1 fruit fly cellular context compared by ENCODE assay signal in the genomic region with DNA sequence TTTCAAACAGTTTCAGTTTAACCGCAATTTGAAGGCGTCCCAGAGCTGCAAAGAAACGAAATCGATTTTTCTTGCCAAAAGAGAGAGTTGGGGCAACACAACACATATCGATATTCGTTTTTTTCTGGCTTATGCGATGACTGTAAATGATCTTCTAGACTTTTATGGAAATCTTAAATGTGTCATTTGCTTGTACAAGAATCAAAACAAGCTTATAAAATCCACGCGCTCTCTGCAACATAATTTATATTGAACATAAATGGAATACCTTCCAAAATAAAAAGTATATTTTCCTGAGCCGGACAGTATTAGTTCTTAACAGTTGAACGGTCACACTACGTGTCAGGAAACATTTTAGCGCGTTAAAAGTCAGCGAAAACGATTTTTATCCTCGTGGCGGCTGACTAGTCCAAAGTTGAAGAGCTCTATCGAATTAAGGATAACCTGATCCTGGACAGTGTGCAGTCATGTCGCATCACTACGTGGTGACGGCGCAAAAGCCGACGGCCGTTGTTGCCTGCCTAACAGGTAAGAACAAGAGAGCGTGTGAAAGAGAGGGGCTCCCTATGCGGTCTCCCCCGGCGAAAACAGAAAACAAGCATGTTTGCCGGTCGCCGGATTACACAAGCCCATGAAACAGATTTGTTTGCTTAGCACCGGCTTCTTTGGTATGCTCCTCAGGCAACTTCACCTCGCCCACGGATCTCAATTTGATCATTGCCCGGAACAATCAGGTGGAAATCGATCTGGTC.
TF ChIP-seq lines count a peak whose summit lies in the region.

A gene (plus strand): TSS at position 304 of the 752 bp plus-strand sequence.

TF ChIP-seq in whole organism, embryonic, 481 proteins besides CTCF, POLR2A, EP300 and RAD21 (continued from another document and continues in another):
- TF ChIP-seq Trl (optimal IDR thresholded peaks at IDR 0.05; lab: Kevin White, UChicago) (peak; percentile 21 to 46), Trl (GFP tag; optimal IDR thresholded peaks at IDR 0.05; lab: Kevin White, UChicago) (peak; percentile 30), mam (GFP tag; optimal IDR thresholded peaks at IDR 0.05; lab: Kevin White, UChicago) (peak; percentile 6), CG14860 (GFP tag; IDR thresholded peaks at IDR 0.05; lab: Robert Waterston, UW; ENCODE audit: partially characterized antibody) (peak; percentile 84), sisA (GFP tag; IDR thresholded peaks at IDR 0.05; lab: Robert Waterston, UW) (no peak), ken (GFP tag; IDR thresholded peaks at IDR 0.05; lab: Robert Waterston, UW) (no peak), CG1603 (tag; optimal IDR thresholded peaks at IDR 0.05; lab: Kevin White, UChicago) (no peak), Med (GFP tag; lab: Kevin White, UChicago) (peak; percentile 76), nmo (GFP tag; optimal IDR thresholded peaks at IDR 0.05; lab: Kevin White, UChicago) (peak; percentile 58), CG17912 (GFP tag; optimal IDR thresholded peaks at IDR 0.05; lab: Kevin White, UChicago) (no peak), CG2120 (GFP tag; optimal IDR thresholded peaks at IDR 0.05; lab: Kevin White, UChicago) (peak; percentile 18), Meics (GFP tag; optimal IDR thresholded peaks at IDR 0.05; lab: Kevin White, UChicago) (no peak), CG9797 (GFP tag; optimal IDR thresholded peaks at IDR 0.05; lab: Kevin White, UChicago) (peak; percentile 87), dmrt11E (tag; optimal IDR thresholded peaks at IDR 0.05; lab: Kevin White, UChicago) (peak; percentile 11), Pdp1 (GFP tag; optimal IDR thresholded peaks at IDR 0.05; lab: Kevin White, UChicago) (peak in 1 of 2 experiments; percentile 89), zen2 (GFP tag; IDR thresholded peaks at IDR 0.05; lab: Robert Waterston, UW; ENCODE audit: partially characterized antibody) (peak; percentile 33; the same call in 1 of the 3 replicates), Nf-YC (tag; optimal IDR thresholded peaks at IDR 0.05; lab: Kevin White, UChicago) (no peak), inv (GFP tag; IDR thresholded peaks at IDR 0.05; lab: Robert Waterston, UW; ENCODE audit: partially characterized antibody) (peak; percentile 65), CG3847 (GFP tag; IDR thresholded peaks at IDR 0.05; lab: Robert Waterston, UW) (peak; percentile 25; the same call in 1 of the 2 replicates), CG4617 (GFP tag; optimal IDR thresholded peaks at IDR 0.05; lab: Kevin White, UChicago; ENCODE audit: borderline replicate concordance) (peak; percentile 36), phol (tag; optimal IDR thresholded peaks at IDR 0.05; lab: Kevin White, UChicago) (peak; percentile 56), CG12104 (GFP tag; optimal IDR thresholded peaks at IDR 0.05; lab: Kevin White, UChicago) (no peak), tll (GFP tag; optimal IDR thresholded peaks at IDR 0.05; lab: Kevin White, UChicago) (peak; percentile 64 to 67), vnd (GFP tag; IDR thresholded peaks at IDR 0.05; lab: Robert Waterston, UW; ENCODE audit: partially characterized antibody) (peak; percentile 70), al (GFP tag; IDR thresholded peaks at IDR 0.05; lab: Robert Waterston, UW) (no peak), danr (GFP tag; IDR thresholded peaks at IDR 0.05; lab: Robert Waterston, UW) (no peak), CG12942 (GFP tag; optimal IDR thresholded peaks at IDR 0.05; lab: Kevin White, UChicago) (no peak), Lhr (GFP tag; optimal IDR thresholded peaks at IDR 0.05; lab: Kevin White, UChicago) (peak; percentile 50), Awh (GFP tag; IDR thresholded peaks at IDR 0.05; lab: Robert Waterston, UW) (no peak), Bgb (GFP tag; IDR thresholded peaks at IDR 0.05; lab: Robert Waterston, UW; ENCODE audit: partially characterized antibody) (peak; percentile 75), Dbx (GFP tag; IDR thresholded peaks at IDR 0.05; lab: Robert Waterston, UW) (no peak), CG11456 (GFP tag; IDR thresholded peaks at IDR 0.05; lab: Robert Waterston, UW) (no peak), CG13424 (tag; optimal IDR thresholded peaks at IDR 0.05; lab: Kevin White, UChicago) (no peak), chinmo (GFP tag; IDR thresholded peaks at IDR 0.05; lab: Robert Waterston, UW; ENCODE audit: partially characterized antibody) (0 out of 4 replicates have a peak, but pooled peaks have one; percentile 24), dm (GFP tag; optimal IDR thresholded peaks at IDR 0.05; lab: Kevin White, UChicago) (peak; percentile 32), gfzf (GFP tag; optimal IDR thresholded peaks at IDR 0.05; lab: Kevin White, UChicago) (peak; percentile 90), CG13287 (GFP tag; IDR thresholded peaks at IDR 0.05; lab: Robert Waterston, UW; ENCODE audit: partially characterized antibody) (peak; percentile 87), E2f2 (GFP tag; IDR thresholded peaks at IDR 0.05; lab: Robert Waterston, UW) (peak; percentile 93), bbx (GFP tag; IDR thresholded peaks at IDR 0.05; lab: Robert Waterston, UW; ENCODE audit: partially characterized antibody) (peak; percentile 74), Opbp (GFP tag; IDR thresholded peaks at IDR 0.05; lab: Robert Waterston, UW; ENCODE audit: partially characterized antibody) (peak; percentile 71), nerfin-2 (GFP tag; IDR thresholded peaks at IDR 0.05; lab: Robert Waterston, UW; ENCODE audit: partially characterized antibody) (peak; percentile 57; the same call in 1 of the 2 replicates), CG2202 (tag; optimal IDR thresholded peaks at IDR 0.05; lab: Kevin White, UChicago) (no peak), CG17829 (tag; optimal IDR thresholded peaks at IDR 0.05; lab: Kevin White, UChicago) (no peak), pan (optimal IDR thresholded peaks at IDR 0.05; lab: Kevin White, UChicago) (no peak), pan (GFP tag; optimal IDR thresholded peaks at IDR 0.05 in 1 of 2, IDR thresholded peaks at IDR 0.05 in 1 of 2) (no peak), CG7963 (GFP tag; IDR thresholded peaks at IDR 0.05; lab: Robert Waterston, UW; ENCODE audit: partially characterized antibody) (peak; percentile 36; the same call in 1 of the 3 replicates), CG14965 (GFP tag; optimal IDR thresholded peaks at IDR 0.05; lab: Kevin White, UChicago; ENCODE audit: borderline replicate concordance) (no peak), HmgD (GFP tag; optimal IDR thresholded peaks at IDR 0.05; lab: Kevin White, UChicago) (peak; percentile 26), hb (GFP tag; IDR thresholded peaks at IDR 0.05; lab: Robert Waterston, UW; ENCODE audit: partially characterized antibody) (peak; percentile 21; the same call in 1 of the 3 replicates), Vsx1 (GFP tag; optimal IDR thresholded peaks at IDR 0.05; lab: Kevin White, UChicago) (no peak), CG10366 (GFP tag; IDR thresholded peaks at IDR 0.05; lab: Robert Waterston, UW) (no peak), CG11696 (GFP tag; IDR thresholded peaks at IDR 0.05; lab: Robert Waterston, UW) (no peak), CG5180 (GFP tag; optimal IDR thresholded peaks at IDR 0.05; lab: Kevin White, UChicago) (no peak), MESR4 (GFP tag; optimal IDR thresholded peaks at IDR 0.05; lab: Kevin White, UChicago) (peak; percentile 78), YL-1 (GFP tag; optimal IDR thresholded peaks at IDR 0.05; lab: Kevin White, UChicago) (peak; percentile 55), CoRest (tag; optimal IDR thresholded peaks at IDR 0.05; lab: Kevin White, UChicago) (peak; percentile 52), CG34422 (GFP tag; IDR thresholded peaks at IDR 0.05; lab: Robert Waterston, UW) (peak; percentile 87), CG8290 (GFP tag; optimal IDR thresholded peaks at IDR 0.05; lab: Kevin White, UChicago) (no peak), CG8290 (tag; optimal IDR thresholded peaks at IDR 0.05; lab: Kevin White, UChicago) (no peak), Max (GFP tag; optimal IDR thresholded peaks at IDR 0.05; lab: Kevin White, UChicago) (peak; percentile 38), NC2β (GFP tag; optimal IDR thresholded peaks at IDR 0.05; lab: Kevin White, UChicago) (peak; percentile 16), Hsf (GFP tag; optimal IDR thresholded peaks at IDR 0.05; lab: Kevin White, UChicago) (peak; percentile 9), Mad (GFP tag; optimal IDR thresholded peaks at IDR 0.05; lab: Kevin White, UChicago) (peak; percentile 22), Scr (GFP tag; IDR thresholded peaks at IDR 0.05; lab: Robert Waterston, UW; ENCODE audit: partially characterized antibody) (peak; percentile 87), CG6254 (GFP tag; optimal IDR thresholded peaks at IDR 0.05; lab: Kevin White, UChicago) (no peak), CG10654 (GFP tag; optimal IDR thresholded peaks at IDR 0.05; lab: Kevin White, UChicago) (no peak), CG14710 (tag; optimal IDR thresholded peaks at IDR 0.05; lab: Kevin White, UChicago) (peak; percentile 76), bigmax (GFP tag; optimal IDR thresholded peaks at IDR 0.05; lab: Kevin White, UChicago) (no peak), CG13296 (GFP tag; optimal IDR thresholded peaks at IDR 0.05; lab: Kevin White, UChicago) (no peak), Hr3 (GFP tag; optimal IDR thresholded peaks at IDR 0.05; lab: Kevin White, UChicago) (no peak), disco-r (GFP tag; optimal IDR thresholded peaks at IDR 0.05; lab: Kevin White, UChicago) (no peak), Sin3A (optimal IDR thresholded peaks at IDR 0.05; lab: Kevin White, UChicago) (peak; percentile 93), CG9609 (GFP tag; optimal IDR thresholded peaks at IDR 0.05; lab: Kevin White, UChicago) (peak; percentile 8), CG2116 (GFP tag; optimal IDR thresholded peaks at IDR 0.05; lab: Kevin White, UChicago) (peak; percentile 100), CG16813 (GFP tag; IDR thresholded peaks at IDR 0.05; lab: Robert Waterston, UW; ENCODE audit: partially characterized antibody) (peak; percentile 81), Mes4 (GFP tag; optimal IDR thresholded peaks at IDR 0.05; lab: Kevin White, UChicago) (no peak), CG2875 (GFP tag; optimal IDR thresholded peaks at IDR 0.05; lab: Kevin White, UChicago) (no peak), az2 (GFP tag; optimal IDR thresholded peaks at IDR 0.05; lab: Kevin White, UChicago) (no peak), pzg (GFP tag; optimal IDR thresholded peaks at IDR 0.05; lab: Kevin White, UChicago) (peak; percentile 77), CG17385 (GFP tag; optimal IDR thresholded peaks at IDR 0.05; lab: Kevin White, UChicago) (peak; percentile 86), seq (GFP tag; IDR thresholded peaks at IDR 0.05; lab: Robert Waterston, UW) (no peak), Hand (GFP tag; optimal IDR thresholded peaks at IDR 0.05; lab: Kevin White, UChicago) (no peak), ara (GFP tag; IDR thresholded peaks at IDR 0.05; lab: Robert Waterston, UW) (no peak), cato (GFP tag; optimal IDR thresholded peaks at IDR 0.05; lab: Kevin White, UChicago; ENCODE audit: borderline replicate concordance) (no peak), CG15514 (GFP tag; optimal IDR thresholded peaks at IDR 0.05; lab: Kevin White, UChicago) (peak; percentile 13), CG12236 (GFP tag; optimal IDR thresholded peaks at IDR 0.05; lab: Kevin White, UChicago) (no peak), CG3065 (GFP tag; optimal IDR thresholded peaks at IDR 0.05; lab: Kevin White, UChicago) (no peak), CG12659 (GFP tag; optimal IDR thresholded peaks at IDR 0.05; lab: Kevin White, UChicago) (peak; percentile 31), CG10267 (tag; optimal IDR thresholded peaks at IDR 0.05; lab: Kevin White, UChicago) (peak; percentile 66), CG30020 (tag; optimal IDR thresholded peaks at IDR 0.05; lab: Kevin White, UChicago) (peak; percentile 27), amos (GFP tag; IDR thresholded peaks at IDR 0.05; lab: Robert Waterston, UW; ENCODE audit: partially characterized antibody) (peak; percentile 75), Side (GFP tag; optimal IDR thresholded peaks at IDR 0.05; lab: Kevin White, UChicago) (peak; percentile 18), CG4360 (GFP tag; IDR thresholded peaks at IDR 0.05; lab: Robert Waterston, UW) (peak; percentile 21; the same call in 1 of the 2 replicates), CG12071 (GFP tag; optimal IDR thresholded peaks at IDR 0.05; lab: Kevin White, UChicago) (no peak), CG3407 (GFP tag; optimal IDR thresholded peaks at IDR 0.05; lab: Kevin White, UChicago) (no peak), ato (GFP tag; IDR thresholded peaks at IDR 0.05; lab: Robert Waterston, UW; ENCODE audit: partially characterized antibody) (peak; percentile 62), Asciz (GFP tag; optimal IDR thresholded peaks at IDR 0.05; lab: Kevin White, UChicago) (no peak), Doc3 (GFP tag; IDR thresholded peaks at IDR 0.05; lab: Robert Waterston, UW; ENCODE audit: partially characterized antibody) (peak; percentile 76), NK7.1 (GFP tag; optimal IDR thresholded peaks at IDR 0.05; lab: Kevin White, UChicago) (no peak), ap (GFP tag; IDR thresholded peaks at IDR 0.05; lab: Robert Waterston, UW) (no peak), row (GFP tag; IDR thresholded peaks at IDR 0.05; lab: Robert Waterston, UW) (peak; percentile 69), Ets97D (GFP tag; optimal IDR thresholded peaks at IDR 0.05; lab: Kevin White, UChicago) (peak; percentile 86), dysf (GFP tag; IDR thresholded peaks at IDR 0.05; lab: Robert Waterston, UW) (no peak), CG17186 (GFP tag; optimal IDR thresholded peaks at IDR 0.05; lab: Kevin White, UChicago) (peak; percentile 70), CG18011 (GFP tag; optimal IDR thresholded peaks at IDR 0.05; lab: Kevin White, UChicago) (no peak), Dref (GFP tag; IDR thresholded peaks at IDR 0.05; lab: Robert Waterston, UW) (peak; percentile 90), caup (GFP tag; optimal IDR thresholded peaks at IDR 0.05; lab: Kevin White, UChicago; ENCODE audit: severe bottlenecking) (no peak), gro (GFP tag; optimal IDR thresholded peaks at IDR 0.05; lab: Kevin White, UChicago) (no peak), Dp (GFP tag; optimal IDR thresholded peaks at IDR 0.05; lab: Kevin White, UChicago) (peak; percentile 90), Xrp1 (GFP tag; IDR thresholded peaks at IDR 0.05; lab: Robert Waterston, UW) (no peak), sr (GFP tag; IDR thresholded peaks at IDR 0.05; lab: Robert Waterston, UW) (no peak), Myb (GFP tag; optimal IDR thresholded peaks at IDR 0.05; lab: Kevin White, UChicago) (peak; percentile 77), knrl (GFP tag; IDR thresholded peaks at IDR 0.05; lab: Robert Waterston, UW; ENCODE audit: partially characterized antibody) (peak; percentile 85), Rfx (GFP tag; IDR thresholded peaks at IDR 0.05; lab: Robert Waterston, UW) (no peak), ATbp (GFP tag; optimal IDR thresholded peaks at IDR 0.05; lab: Kevin White, UChicago) (no peak), jumu (GFP tag; optimal IDR thresholded peaks at IDR 0.05; lab: Kevin White, UChicago) (peak; percentile 21), CG8944 (GFP tag; optimal IDR thresholded peaks at IDR 0.05; lab: Kevin White, UChicago) (no peak), oc (tag; optimal IDR thresholded peaks at IDR 0.05; lab: Kevin White, UChicago) (no peak), BEAF-32 (GFP tag; optimal IDR thresholded peaks at IDR 0.05; lab: Kevin White, UChicago) (peak; percentile 89)
